Worm (Caenorhabditis elegans): ENCODE data around the gene nduc-2.

DNA sequence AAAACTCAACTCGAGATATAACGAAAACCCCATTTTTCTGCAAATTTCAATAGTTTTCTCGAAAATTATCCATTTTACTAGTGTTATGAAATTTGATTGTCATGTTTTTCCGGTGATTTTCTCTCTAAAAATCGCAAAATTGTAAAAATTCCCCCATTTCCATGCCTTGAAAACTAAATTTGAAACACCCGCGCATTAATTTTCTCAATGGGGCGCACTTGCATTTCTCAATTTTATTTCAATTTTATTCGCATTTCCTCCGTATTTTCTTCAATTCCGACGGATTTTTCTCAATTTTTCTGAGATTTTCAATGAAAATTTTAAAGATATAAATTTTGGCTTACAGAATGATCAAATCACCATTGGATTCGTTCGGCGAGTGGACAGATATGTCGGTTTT is 18.4 kb downstream of the nduc-2 start, which contains the start of gene Y71H2AM.3:
- TF ChIP-seq lir-3 (tag; optimal IDR thresholded peaks at IDR 0.05; ENCODE audit: poor library complexity) (no peak), unc-62 (GFP tag; optimal IDR thresholded peaks at IDR 0.05) (no peak), lin-15B (tag; optimal IDR thresholded peaks at IDR 0.05) (peak; percentile 48), fos-1 (tag; optimal IDR thresholded peaks at IDR 0.05) (peak; percentile 38), ztf-11 (tag; optimal IDR thresholded peaks at IDR 0.05) (no peak), C34B4.2 (tag; optimal IDR thresholded peaks at IDR 0.05) (no peak)
